Fruit fly (Drosophila melanogaster) whole organism, adult: Measurements from ENCODE around the gene CG15431.

Experiments used
- CG11617 ChIP-seq: fragments of 200-800 bp; sonication (Bioruptor generic); optimal IDR thresholded peaks from 2 replicates; lab custom pipeline; 2017; ENCODE audit warnings: mild to moderate bottlenecking, missing biosample characterization, missing genetic modification reagents, missing genetic modification characterization
- CG12768 ChIP-seq: fragments of 200-800 bp; sonication (Bioruptor generic); optimal IDR thresholded peaks from 2 replicates; lab custom pipeline; 2017; ENCODE audit warnings: missing biosample characterization, missing genetic modification characterization, mild to moderate bottlenecking, moderate library complexity, missing genetic modification reagents
- CG14711 ChIP-seq: fragments of 200-800 bp; sonication (Bioruptor generic); optimal IDR thresholded peaks from 2 replicates; lab custom pipeline; 2018; ENCODE audit warnings: missing biosample characterization, mild to moderate bottlenecking, missing genetic modification characterization, moderate library complexity
- CG1620 ChIP-seq: fragments of 200-800 bp; sonication (Bioruptor generic); optimal IDR thresholded peaks from 2 replicates; lab custom pipeline; 2016; ENCODE audit warnings: missing biosample characterization, missing genetic modification characterization
- CG33017 ChIP-seq: fragments of 200-800 bp; sonication (Bioruptor generic); optimal IDR thresholded peaks from 2 replicates; lab custom pipeline; 2018; ENCODE audit warnings: missing biosample characterization, mild to moderate bottlenecking, missing genetic modification characterization, moderate library complexity
- CG5204 ChIP-seq: fragments of 200-800 bp; sonication (Bioruptor generic); optimal IDR thresholded peaks from 2 replicates; lab custom pipeline; 2016; ENCODE audit warnings: missing biosample characterization, missing genetic modification characterization
- CG7045 ChIP-seq: fragments of 200-800 bp; sonication (Bioruptor generic); optimal IDR thresholded peaks from 2 replicates; lab custom pipeline; 2017; ENCODE audit warnings: missing biosample characterization, mild to moderate bottlenecking, missing genetic modification characterization
- CG7101 ChIP-seq: fragments of 200-800 bp; sonication (Bioruptor generic); optimal IDR thresholded peaks from 2 replicates; lab custom pipeline; 2018; ENCODE audit warnings: missing biosample characterization, mild to moderate bottlenecking, missing genetic modification characterization, moderate library complexity
- Clk ChIP-seq: fragments of 200-800 bp; sonication (Bioruptor generic); optimal IDR thresholded peaks from 2 replicates; lab custom pipeline; 2017; ENCODE audit warnings: missing biosample characterization, missing genetic modification characterization
- Crg-1 ChIP-seq: fragments of 200-800 bp; sonication (Bioruptor generic); optimal IDR thresholded peaks from 2 replicates; lab custom pipeline; 2016; ENCODE audit warnings: missing biosample characterization, missing genetic modification characterization
- Hr96 ChIP-seq: fragments of 200-800 bp; sonication (Bioruptor generic); optimal IDR thresholded peaks from 2 replicates; lab custom pipeline; 2016; ENCODE audit warnings: missing biosample characterization, missing genetic modification characterization
- Mnt ChIP-seq: fragments of 200-800 bp; sonication (Bioruptor generic); optimal IDR thresholded peaks from 2 replicates; lab custom pipeline; 2016; ENCODE audit warnings: missing biosample characterization, mild to moderate bottlenecking, missing genetic modification characterization
- bab1 ChIP-seq: fragments of 200-800 bp; sonication (Bioruptor generic); optimal IDR thresholded peaks from 3 replicates; lab custom pipeline; 2019; ENCODE audit warnings: missing biosample characterization, mild to moderate bottlenecking, missing genetic modification characterization, moderate library complexity
- cic ChIP-seq: fragments of 200-800 bp; sonication (Bioruptor generic); optimal IDR thresholded peaks from 2 replicates; lab custom pipeline; 2017; ENCODE audit warnings: missing biosample characterization, mild to moderate bottlenecking, missing genetic modification characterization, moderate library complexity
- cnc ChIP-seq, 2 experiments: fragments of >200 bp; optimal IDR thresholded peaks; 2 replicates each; lab custom pipeline; 2017
- kay ChIP-seq: fragments of 200-800 bp; sonication (Bioruptor generic); peaks from one replicate; lab custom pipeline; 2016; ENCODE audit warnings: missing biosample characterization, missing genetic modification characterization, borderline replicate concordance
- ovo ChIP-seq: fragments of 200-800 bp; sonication (Bioruptor generic); optimal IDR thresholded peaks from 2 replicates; lab custom pipeline; 2016; ENCODE audit warnings: missing biosample characterization, missing genetic modification characterization
- pad ChIP-seq: fragments of 200-800 bp; sonication (Bioruptor generic); optimal IDR thresholded peaks from 3 replicates; lab custom pipeline; 2017; ENCODE audit warnings: missing biosample characterization, missing genetic modification characterization, mild to moderate bottlenecking, moderate library complexity, missing genetic modification reagents
- tj ChIP-seq: fragments of 200-800 bp; sonication (Bioruptor generic); optimal IDR thresholded peaks from 3 replicates; lab custom pipeline; 2017; ENCODE audit warnings: missing biosample characterization, mild to moderate bottlenecking, missing genetic modification characterization, moderate library complexity
- toe ChIP-seq: fragments of 200-800 bp; sonication (Bioruptor generic); optimal IDR thresholded peaks from 2 replicates; lab custom pipeline; 2016; ENCODE audit warnings: missing biosample characterization, missing genetic modification characterization

CG15431 gene

DNA sequence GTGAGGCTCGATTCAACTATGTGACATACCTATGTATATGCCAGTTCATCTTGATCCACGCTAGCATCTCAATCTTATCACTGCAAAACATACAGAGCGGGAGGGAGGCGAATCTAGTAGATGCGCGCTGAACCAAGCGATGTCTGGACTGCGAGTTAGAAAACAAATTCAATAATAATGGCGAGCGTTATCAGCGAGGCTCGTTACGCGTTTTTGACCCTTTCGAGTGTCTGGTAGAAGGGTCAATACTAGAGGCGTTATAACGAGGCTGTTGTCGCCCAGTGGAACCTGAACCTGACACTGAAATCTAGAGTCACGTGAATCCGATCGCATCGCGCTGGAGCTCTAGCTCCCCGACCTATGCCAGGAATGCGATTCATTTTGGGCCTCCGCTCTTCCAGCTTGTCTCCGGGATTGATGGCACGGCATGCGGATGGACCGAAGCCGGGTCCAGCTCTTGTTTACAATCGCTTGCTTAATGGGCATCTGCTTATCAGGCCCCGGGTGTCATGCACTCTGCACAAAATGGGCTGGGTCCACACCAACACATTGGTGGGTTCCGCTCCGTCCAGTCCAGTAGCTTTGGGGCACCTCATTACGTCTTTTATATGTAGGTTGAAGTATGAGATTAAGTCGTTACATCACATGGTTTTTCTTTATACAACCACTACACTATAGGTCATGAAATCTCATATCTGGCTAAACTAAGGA is 51.5 kb downstream of the CG15431 start:
- TF ChIP-seq tj (GFP tag; lab: Kevin White, UChicago) = no peak
- peak; percentile 43 for TF ChIP-seq cic (GFP tag; lab: Kevin White, UChicago)

dm6 chr2L:4388027-4388426 is 53.1 kb downstream of the CG15431 start, which contains the start of gene Tps1:
Gene Tps1 (plus strand): TSS chr2L:4388327.
- TF ChIP-seq cnc (optimal IDR thresholded peaks at IDR 0.05; lab: Kevin White, UChicago) (no peak), CG33017 (tag; lab: Kevin White, UChicago) (no peak), Hr96 (GFP tag; lab: Kevin White, UChicago) (no peak), CG11617 (no peak), CG14711 (tag; lab: Kevin White, UChicago) (no peak), tj (GFP tag; lab: Kevin White, UChicago) (no peak), CG12768 (GFP tag; lab: Kevin White, UChicago) (no peak), Clk (GFP tag; lab: Kevin White, UChicago) (no peak), kay (GFP tag; lab: Kevin White, UChicago) (no peak), pad (GFP tag; lab: Kevin White, UChicago) (no peak), CG5204 (no peak), CG1620 (no peak), CG7045 (GFP tag; lab: Kevin White, UChicago) (no peak), toe (no peak), cic (GFP tag; lab: Kevin White, UChicago) (no peak), CG7101 (tag; lab: Kevin White, UChicago) (no peak), Mnt (GFP tag; lab: Kevin White, UChicago) (no peak), bab1 (no peak), Crg-1 (GFP tag; lab: Kevin White, UChicago) (no peak), ovo (GFP tag; lab: Kevin White, UChicago) (no peak)

DNA sequence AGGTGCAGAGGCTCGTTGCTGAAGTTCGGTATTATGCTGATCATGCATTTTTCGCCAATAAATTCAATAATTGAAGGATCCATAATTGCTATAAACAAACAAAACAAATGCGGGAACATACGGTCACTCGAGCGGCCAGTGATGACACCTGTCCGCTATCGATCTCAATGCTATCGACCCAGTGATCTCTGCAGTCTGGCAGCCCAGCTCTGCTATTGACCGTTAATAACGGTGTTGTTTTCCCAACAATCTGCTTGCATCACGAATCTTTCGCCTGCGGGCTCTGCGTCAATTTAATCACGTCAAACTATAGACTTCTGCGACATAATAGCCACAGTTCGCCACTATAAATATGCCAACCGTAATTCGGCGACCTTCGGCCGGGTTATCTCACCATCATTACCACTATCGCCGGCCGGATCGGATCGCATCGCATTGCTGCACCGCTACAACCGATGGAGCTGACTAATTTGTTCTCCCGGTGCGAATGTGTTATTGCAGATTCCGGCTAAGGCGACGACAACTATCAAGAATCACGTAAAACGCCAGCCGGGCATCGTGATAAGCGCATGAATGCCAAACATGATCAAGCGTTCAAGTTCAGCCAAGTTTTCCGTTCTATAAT is 54.0 kb downstream of the CG15431 start, which contains the start of gene Psf2:
TSS of gene Psf2 (minus strand) at position 431 of the 625 bp plus-strand sequence.
- TF ChIP-seq ovo (GFP tag; lab: Kevin White, UChicago) = peak; percentile 4
- TF ChIP-seq tj (GFP tag; lab: Kevin White, UChicago) = peak; percentile 20
- no peak for TF ChIP-seq CG33017 (tag; lab: Kevin White, UChicago)
- TF ChIP-seq cic (GFP tag; lab: Kevin White, UChicago) = peak; percentile 50

DNA sequence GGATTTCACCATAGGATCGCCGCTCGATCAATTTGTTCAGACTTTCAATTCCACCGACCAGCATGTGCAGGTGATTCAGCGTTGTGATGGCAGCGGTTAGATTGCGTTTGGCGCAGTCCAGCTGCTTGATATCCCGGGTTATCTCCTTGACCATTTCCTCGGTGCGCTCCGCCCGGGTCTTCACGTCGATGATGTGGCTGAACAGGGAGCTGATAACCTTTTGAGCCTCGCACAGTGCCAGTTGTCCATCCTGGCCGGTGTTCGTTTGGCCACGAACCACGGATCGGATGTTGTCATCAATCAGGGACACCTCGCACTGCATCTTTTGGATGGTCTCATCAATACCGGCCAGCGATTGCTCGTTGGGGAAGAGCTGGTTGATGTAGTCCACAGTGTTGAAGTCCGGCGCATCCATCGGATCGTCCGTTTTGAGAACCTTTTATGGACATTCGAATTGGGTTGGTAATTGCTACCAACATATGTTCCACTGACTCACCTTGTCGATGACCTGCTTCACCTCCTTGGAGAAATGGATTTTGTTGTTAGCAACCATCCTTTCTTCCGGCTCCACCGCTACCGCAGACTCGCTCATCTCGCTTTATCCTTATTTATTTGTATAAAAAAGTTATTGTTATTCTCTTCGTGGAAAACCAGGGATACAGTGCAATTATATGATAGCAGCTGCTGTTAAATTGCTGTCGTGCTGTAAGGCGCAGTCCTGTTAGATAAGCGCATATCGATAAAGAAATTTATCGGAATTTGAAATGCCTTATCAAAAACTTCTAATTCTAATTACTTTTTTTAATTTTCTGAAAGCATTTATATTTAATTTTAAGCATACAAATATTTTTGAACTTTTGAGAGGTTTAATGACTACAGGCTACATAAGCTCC is 55.4 kb downstream of the CG15431 start, which contains the start of gene Vps53:
TSS of gene Vps53 (minus strand) at position 676 of the 893 bp plus-strand sequence.
- TF ChIP-seq toe = no peak
- TF ChIP-seq CG7101 (tag; lab: Kevin White, UChicago) = no peak
- no peak for TF ChIP-seq ovo (GFP tag; lab: Kevin White, UChicago)
- no peak for TF ChIP-seq CG14711 (tag; lab: Kevin White, UChicago)
- TF ChIP-seq CG5204 = no peak
- no peak for TF ChIP-seq Mnt (GFP tag; lab: Kevin White, UChicago)
- no peak for TF ChIP-seq CG33017 (tag; lab: Kevin White, UChicago)
- no peak for TF ChIP-seq pad (GFP tag; lab: Kevin White, UChicago)
- TF ChIP-seq tj (GFP tag; lab: Kevin White, UChicago) = no peak

DNA sequence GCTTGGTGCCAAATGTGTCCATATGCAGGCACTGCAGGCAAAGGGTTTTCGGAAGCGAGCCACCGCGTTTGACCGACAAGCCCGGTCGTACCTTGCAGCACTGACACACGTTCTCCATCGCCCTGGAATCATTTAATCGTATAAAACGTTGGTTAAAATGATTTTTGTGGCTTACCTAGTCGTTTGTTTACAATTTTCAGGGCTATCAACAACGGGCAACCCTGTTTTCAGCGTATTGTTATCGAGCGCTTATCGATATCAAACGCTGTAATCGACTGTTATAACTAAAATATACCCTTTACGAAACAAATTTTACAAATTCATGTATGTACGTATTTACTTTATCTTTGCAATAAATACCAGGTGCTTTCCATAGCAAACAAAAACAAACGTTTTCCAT is 58.6 kb downstream of the CG15431 start, which contains the start of gene CG17612:
TSS of gene CG17612 (minus strand) at position 214 of the 400 bp plus-strand sequence.
- TF ChIP-seq CG14711 (tag; lab: Kevin White, UChicago) = peak; percentile 98
- no peak for TF ChIP-seq toe

DNA sequence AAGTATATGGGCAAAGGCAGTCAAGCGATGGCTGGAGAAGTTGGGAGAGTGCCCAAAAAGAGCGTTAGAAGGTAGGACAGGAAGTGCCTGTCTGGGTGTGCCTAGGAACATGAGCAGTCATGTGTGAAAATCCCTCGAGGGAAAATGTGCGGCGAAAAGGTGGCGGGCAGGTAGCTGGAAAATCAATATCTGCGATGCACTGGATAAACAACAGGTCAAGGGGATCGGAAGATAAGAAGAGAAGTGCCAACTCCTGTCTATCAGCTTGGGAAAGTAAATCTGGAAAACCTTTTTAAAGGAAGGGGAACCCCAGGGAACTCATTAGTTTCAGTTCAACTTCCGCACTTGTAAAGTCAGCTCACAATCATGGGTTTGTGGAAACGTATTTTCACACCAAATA is 62.7 kb downstream of the CG15431 start:
- TF ChIP-seq CG5204 (no peak), Crg-1 (GFP tag; lab: Kevin White, UChicago) (no peak), CG7045 (GFP tag; lab: Kevin White, UChicago) (no peak), tj (GFP tag; lab: Kevin White, UChicago) (no peak), Hr96 (GFP tag; lab: Kevin White, UChicago) (no peak), toe (no peak), cic (GFP tag; lab: Kevin White, UChicago) (no peak), Mnt (GFP tag; lab: Kevin White, UChicago) (no peak)
